Worm (Caenorhabditis elegans) whole organism, mixed stage, embryonic: ENCODE data around the gene C08A9.3.
A peak's percentile ranks its signal among the peaks of the same experiment; 100 is the strongest.

ENCODE experiments used
- ceh-43 ChIP-seq: fragments of 200-800 bp; sonication (Bioruptor generic); optimal IDR thresholded peaks from 2 replicates; lab custom pipeline; 2018; ENCODE audit warnings: mild to moderate bottlenecking, missing genetic modification characterization, moderate library complexity, missing compliant biosample characterization
- ces-1 ChIP-seq: fragments of 150-350 bp; optimal IDR thresholded peaks from 2 replicates; lab custom pipeline; 2014; ENCODE audit warnings: missing biosample characterization, missing genetic modification reagents, missing genetic modification characterization
- elt-3 ChIP-seq: fragments of 150-350 bp; optimal IDR thresholded peaks from 2 replicates; lab custom pipeline; 2014; ENCODE audit warnings: missing biosample characterization, missing genetic modification characterization
- lin-13 ChIP-seq: fragments of 150-350 bp; optimal IDR thresholded peaks from 2 replicates; lab custom pipeline; 2014; ENCODE audit warnings: missing biosample characterization, missing genetic modification characterization
- nhr-12 ChIP-seq: fragments of 150-350 bp; optimal IDR thresholded peaks from 2 replicates; lab custom pipeline; 2014; ENCODE audit warnings: missing biosample characterization, missing genetic modification characterization
- nhr-237 ChIP-seq: fragments of 150-350 bp; optimal IDR thresholded peaks from 2 replicates; lab custom pipeline; 2014; ENCODE audit warnings: missing biosample characterization, missing genetic modification characterization
- nhr-76 ChIP-seq: sonication (generic microtip); optimal IDR thresholded peaks from 2 replicates; lab custom pipeline; 2017; ENCODE audit warnings: missing biosample characterization, missing genetic modification characterization
- pha-4 ChIP-seq: fragments of 150-350 bp; optimal IDR thresholded peaks from 2 replicates; lab custom pipeline; 2018; ENCODE audit warnings: missing biosample characterization, missing genetic modification reagents, missing genetic modification characterization
- snpc-4 ChIP-seq: fragments of 150-350 bp; optimal IDR thresholded peaks from 2 replicates; lab custom pipeline; 2014; ENCODE audit warnings: missing biosample characterization, missing genetic modification characterization
- unc-39 ChIP-seq: fragments of 150-350 bp; optimal IDR thresholded peaks from 2 replicates; lab custom pipeline; 2014; ENCODE audit warnings: missing biosample characterization, missing genetic modification characterization
- zip-8 ChIP-seq: fragments of 150-350 bp; optimal IDR thresholded peaks from 2 replicates; lab custom pipeline; 2014; ENCODE audit warnings: missing biosample characterization, missing genetic modification characterization
- ztf-11 ChIP-seq: fragments of 150-350 bp; optimal IDR thresholded peaks from 2 replicates; lab custom pipeline; 2014; ENCODE audit warnings: missing biosample characterization, missing genetic modification characterization

DNA sequence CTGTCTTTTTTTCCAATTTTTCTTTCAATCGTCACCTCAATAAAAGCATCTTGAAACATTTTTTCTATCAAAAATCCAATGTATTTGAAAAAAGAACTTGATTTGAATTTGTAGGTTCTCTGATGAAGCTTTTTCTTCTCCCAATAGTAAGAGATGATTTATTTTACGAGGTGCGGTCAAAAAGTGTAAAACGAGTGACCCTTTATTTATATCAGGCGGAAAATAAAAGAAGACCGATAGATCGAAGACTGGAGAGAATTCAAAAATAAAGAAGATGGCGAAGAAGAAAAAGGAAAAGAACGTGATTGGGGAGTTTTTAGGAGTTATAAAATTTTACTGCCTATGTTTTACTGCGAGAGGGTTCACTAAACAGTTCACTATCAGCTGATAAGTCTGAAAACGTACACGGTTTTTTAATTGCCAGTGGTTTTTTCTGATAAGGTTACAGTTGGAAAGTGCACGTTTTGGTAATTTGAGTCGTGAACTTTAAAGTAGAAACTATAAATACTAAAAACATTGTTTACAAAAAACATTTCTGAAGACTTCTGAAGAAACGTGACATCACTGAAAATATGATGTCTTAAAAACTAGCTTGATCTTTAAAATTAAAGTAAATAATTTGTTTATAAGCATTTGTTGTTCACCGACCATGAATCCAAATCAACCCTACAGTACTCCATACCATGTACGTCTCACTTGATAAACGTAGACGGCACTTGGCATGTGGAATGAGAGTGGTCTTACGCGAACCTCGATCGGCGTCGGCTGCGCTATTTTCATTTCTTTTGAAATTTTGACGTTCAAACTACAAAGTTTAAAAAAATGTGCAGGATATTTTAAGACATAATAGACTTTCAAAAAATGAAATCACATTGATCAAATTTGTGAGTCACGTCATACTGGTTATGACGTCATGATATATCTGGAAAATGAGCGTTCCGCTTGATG is 37.0 kb downstream of the C08A9.3 start:
- TF ChIP-seq lin-13 (tag; lab: Kevin White, UChicago) (no peak), snpc-4 (no peak), zip-8 (tag; lab: Kevin White, UChicago) (peak; percentile 41), ces-1 (no peak), elt-3 (no peak), ztf-11 (tag; lab: Kevin White, UChicago) (no peak), nhr-76 (tag; lab: Kevin White, UChicago) (no peak), pha-4 (tag; lab: Kevin White, UChicago) (no peak), nhr-12 (tag; lab: Kevin White, UChicago) (no peak), ceh-43 (GFP tag; lab: Kevin White, UChicago) (no peak), unc-39 (no peak), nhr-237 (tag; lab: Kevin White, UChicago) (no peak)
